Fruit fly (Drosophila melanogaster) whole organism, embryonic: ENCODE results near the gene CG10211.
A peak's percentile ranks its signal among the peaks of the same experiment; 100 is the strongest.

Experiments used
- Antp ChIP-seq: fragments of 200-800 bp; sonication (Bioruptor generic); optimal IDR thresholded peaks from 3 replicates; lab custom pipeline; 2016; ENCODE audit warnings: missing biosample characterization, missing genetic modification characterization
- CG10543 ChIP-seq: fragments of 200-800 bp; sonication (Bioruptor generic); optimal IDR thresholded peaks from 3 replicates; lab custom pipeline; 2017; ENCODE audit warnings: missing biosample characterization, mild to moderate bottlenecking, missing genetic modification characterization, moderate library complexity
- CG12071 ChIP-seq: fragments of 200-800 bp; sonication (Bioruptor generic); optimal IDR thresholded peaks from 3 replicates; lab custom pipeline; 2018; ENCODE audit warnings: missing biosample characterization, mild to moderate bottlenecking, missing genetic modification characterization
- CG13287 ChIP-seq: fragments of 200-800 bp; sonication (Bioruptor generic); IDR thresholded peaks from 2 replicates; pipeline ENCODE4 v1.3.6; 2022; ENCODE audit warnings: missing biosample characterization, missing genetic modification characterization; ENCODE audit not compliant: partially characterized antibody
- CG15073 ChIP-seq: fragments of 200-800 bp; sonication (Bioruptor generic); optimal IDR thresholded peaks from 2 replicates; lab custom pipeline; 2016; ENCODE audit warnings: missing biosample characterization, missing genetic modification characterization
- CG15601 ChIP-seq: fragments of 200-800 bp; sonication (Bioruptor generic); optimal IDR thresholded peaks from 3 replicates; lab custom pipeline; 2019; ENCODE audit warnings: missing biosample characterization, mild to moderate bottlenecking, missing genetic modification characterization, moderate library complexity
- CG1603 ChIP-seq: fragments of 200-800 bp; sonication (Bioruptor generic); optimal IDR thresholded peaks from 2 replicates; lab custom pipeline; 2019; ENCODE audit warnings: missing biosample characterization, mild to moderate bottlenecking, missing genetic modification characterization, moderate library complexity
- CG17359 ChIP-seq: fragments of 200-800 bp; sonication (Bioruptor generic); optimal IDR thresholded peaks from 3 replicates; lab custom pipeline; 2018; ENCODE audit warnings: missing biosample characterization, mild to moderate bottlenecking, missing genetic modification characterization, moderate library complexity
- CG17361 ChIP-seq: fragments of 200-800 bp; sonication (Bioruptor generic); IDR thresholded peaks from 3 replicates; pipeline ENCODE4 v1.3.6; 2022; ENCODE audit warnings: missing biosample characterization, missing genetic modification characterization
- CG17802 ChIP-seq: fragments of 200-800 bp; sonication (Bioruptor generic); optimal IDR thresholded peaks from 2 replicates; lab custom pipeline; 2018; ENCODE audit warnings: missing biosample characterization, mild to moderate bottlenecking, missing genetic modification characterization, moderate library complexity
- CG18619 ChIP-seq: fragments of 200-800 bp; sonication (Bioruptor generic); optimal IDR thresholded peaks from 3 replicates; lab custom pipeline; 2017; ENCODE audit warnings: missing biosample characterization, mild to moderate bottlenecking, missing genetic modification characterization
- CG2116 ChIP-seq: fragments of 200-800 bp; sonication (Bioruptor generic); optimal IDR thresholded peaks from 3 replicates; lab custom pipeline; 2018; ENCODE audit warnings: missing biosample characterization, mild to moderate bottlenecking, missing genetic modification characterization
- CG2129 ChIP-seq: fragments of 200-800 bp; sonication (Bioruptor generic); IDR thresholded peaks from 2 replicates; pipeline ENCODE4 v1.3.6; 2022; ENCODE audit warnings: missing biosample characterization, missing genetic modification characterization; ENCODE audit not compliant: partially characterized antibody
- CG31388 ChIP-seq: fragments of 200-800 bp; sonication (Bioruptor generic); optimal IDR thresholded peaks from 2 replicates; lab custom pipeline; 2016; ENCODE audit warnings: missing biosample characterization, missing genetic modification characterization
- CG34224 ChIP-seq: fragments of 200-800 bp; sonication (Bioruptor generic); IDR thresholded peaks from 3 replicates; pipeline ENCODE4 v1.3.6; 2022; ENCODE audit warnings: missing biosample characterization, missing genetic modification characterization; ENCODE audit not compliant: partially characterized antibody
- CG4360 ChIP-seq: fragments of 200-800 bp; sonication (Bioruptor generic); IDR thresholded peaks from 2 replicates; pipeline ENCODE4 v1.3.6; 2022; ENCODE audit warnings: missing biosample characterization, missing genetic modification characterization
- CG4854 ChIP-seq: fragments of 200-800 bp; sonication (Bioruptor generic); optimal IDR thresholded peaks from 2 replicates; lab custom pipeline; 2016; ENCODE audit warnings: missing biosample characterization, missing genetic modification characterization, inconsistent platforms
- CG5953 ChIP-seq: fragments of 200-800 bp; sonication (Bioruptor generic); IDR thresholded peaks from 2 replicates; pipeline ENCODE4 v1.3.6; 2022; ENCODE audit warnings: missing biosample characterization, missing genetic modification characterization
- CG6689 ChIP-seq: fragments of 200-800 bp; sonication (Bioruptor generic); IDR thresholded peaks from 2 replicates; pipeline ENCODE4 v1.3.6; 2022; ENCODE audit warnings: missing biosample characterization, missing genetic modification characterization
- CG6791 ChIP-seq: fragments of 200-800 bp; sonication (Bioruptor generic); IDR thresholded peaks from 3 replicates; pipeline ENCODE4 v1.3.6; 2022; ENCODE audit warnings: missing biosample characterization, missing genetic modification characterization; ENCODE audit not compliant: partially characterized antibody
- CG7357 ChIP-seq: fragments of 200-800 bp; sonication (Bioruptor generic); IDR thresholded peaks from 3 replicates; pipeline ENCODE4 v1.3.6; 2022; ENCODE audit warnings: missing biosample characterization, missing genetic modification characterization
- CG8388 ChIP-seq: fragments of 200-800 bp; sonication (Bioruptor generic); optimal IDR thresholded peaks from 2 replicates; lab custom pipeline; 2019; ENCODE audit warnings: missing biosample characterization, mild to moderate bottlenecking, missing genetic modification characterization, moderate library complexity
- Dbx ChIP-seq: fragments of 200-800 bp; sonication (Bioruptor generic); IDR thresholded peaks from 3 replicates; pipeline ENCODE4 v1.3.6; 2022; ENCODE audit warnings: missing biosample characterization, missing genetic modification characterization
- ERR ChIP-seq: fragments of 200-800 bp; sonication (Bioruptor generic); optimal IDR thresholded peaks from 2 replicates; lab custom pipeline; 2016; ENCODE audit warnings: missing biosample characterization, missing genetic modification characterization
- Eip74EF ChIP-seq, 2 experiments: fragments of 200-800 bp in 1 of 2; fragments of >200 bp in 1 of 2; sonication (Bioruptor generic) in 1 of 2; optimal IDR thresholded peaks; 2 replicates each; lab custom pipeline; 2017 to 2019; ENCODE audit warnings: missing biosample characterization in 2 of 2, missing genetic modification characterization in 2 of 2, mild to moderate bottlenecking in 1 of 2, moderate library complexity in 1 of 2
- H2.0 ChIP-seq: fragments of 200-800 bp; sonication (Bioruptor generic); IDR thresholded peaks from 2 replicates; pipeline ENCODE4 v1.3.6; 2022; ENCODE audit warnings: missing biosample characterization, missing genetic modification characterization
- HmgD ChIP-seq: fragments of 200-800 bp; sonication (Bioruptor generic); optimal IDR thresholded peaks from 3 replicates; lab custom pipeline; 2016; ENCODE audit warnings: missing biosample characterization, missing genetic modification characterization
- Hmx ChIP-seq: fragments of 200-800 bp; sonication (Bioruptor generic); optimal IDR thresholded peaks from 2 replicates; lab custom pipeline; 2016; ENCODE audit warnings: missing biosample characterization, missing genetic modification characterization
- MBD-R2 ChIP-seq: fragments of 200-800 bp; sonication (Bioruptor generic); IDR thresholded peaks from 2 replicates; pipeline ENCODE4 v1.3.6; 2022; ENCODE audit warnings: missing biosample characterization, missing genetic modification characterization
- NFAT ChIP-seq: fragments of 200-800 bp; sonication (Bioruptor generic); IDR thresholded peaks from 2 replicates; pipeline ENCODE4 v1.3.6; 2022; ENCODE audit warnings: missing biosample characterization, missing genetic modification characterization
- Opbp ChIP-seq: fragments of 200-800 bp; sonication (Bioruptor generic); IDR thresholded peaks from 3 replicates; pipeline ENCODE4 v1.3.6; 2022; ENCODE audit warnings: missing biosample characterization, missing genetic modification characterization; ENCODE audit not compliant: partially characterized antibody
- Rfx ChIP-seq: fragments of 200-800 bp; sonication (Bioruptor generic); IDR thresholded peaks from 2 replicates; pipeline ENCODE4 v1.3.6; 2022; ENCODE audit warnings: missing biosample characterization, missing genetic modification characterization
- Stat92E ChIP-seq, 3 experiments: fragments of >200 bp in 2 of 3; fragments of 200-800 bp in 1 of 3; sonication (Bioruptor generic) in 1 of 3; optimal IDR thresholded peaks; 2 replicates each; lab custom pipeline; 2017 to 2019; ENCODE audit warnings: missing biosample characterization in 3 of 3, missing genetic modification characterization in 3 of 3, mild to moderate bottlenecking in 1 of 3, moderate library complexity in 1 of 3
- ab ChIP-seq: fragments of 200-800 bp; sonication (Bioruptor generic); optimal IDR thresholded peaks from 2 replicates; lab custom pipeline; 2016; ENCODE audit warnings: missing biosample characterization, missing genetic modification characterization
- ato ChIP-seq: fragments of 200-800 bp; sonication (Bioruptor generic); IDR thresholded peaks from 2 replicates; pipeline ENCODE4 v1.3.6; 2022; ENCODE audit warnings: missing biosample characterization, missing genetic modification characterization; ENCODE audit not compliant: partially characterized antibody
- bowl ChIP-seq: fragments of 200-800 bp; sonication (Bioruptor generic); IDR thresholded peaks from 2 replicates; pipeline ENCODE4 v1.3.6; 2022; ENCODE audit warnings: missing biosample characterization, missing genetic modification characterization
- cg ChIP-seq: fragments of 200-800 bp; sonication (Bioruptor generic); optimal IDR thresholded peaks from 3 replicates; lab custom pipeline; 2019; ENCODE audit warnings: missing biosample characterization, mild to moderate bottlenecking, missing genetic modification characterization, moderate library complexity
- croc ChIP-seq: fragments of 200-800 bp; sonication (Bioruptor generic); conservative IDR thresholded peaks from 3 replicates; pipeline ENCODE4 v1.3.6; 2022; ENCODE audit warnings: missing biosample characterization, missing genetic modification characterization
- dmrt99B ChIP-seq: fragments of 200-800 bp; sonication (Bioruptor generic); optimal IDR thresholded peaks from 2 replicates; lab custom pipeline; 2018; ENCODE audit warnings: missing biosample characterization, mild to moderate bottlenecking, missing genetic modification characterization, moderate library complexity
- fru ChIP-seq: fragments of >200 bp; optimal IDR thresholded peaks from 2 replicates; lab custom pipeline; 2017
- gro ChIP-seq: fragments of 200-800 bp; sonication (Bioruptor generic); optimal IDR thresholded peaks from 2 replicates; lab custom pipeline; 2016; ENCODE audit warnings: missing biosample characterization, missing genetic modification characterization
- jing ChIP-seq: fragments of 200-800 bp; sonication (Bioruptor generic); optimal IDR thresholded peaks from 2 replicates; lab custom pipeline; 2018; ENCODE audit warnings: missing biosample characterization, mild to moderate bottlenecking, missing genetic modification characterization
- lmd ChIP-seq: fragments of 200-800 bp; sonication (Bioruptor generic); IDR thresholded peaks from 2 replicates; pipeline ENCODE4 v1.3.6; 2022; ENCODE audit warnings: missing biosample characterization, missing genetic modification characterization
- nau ChIP-seq: fragments of 200-800 bp; sonication (Bioruptor generic); optimal IDR thresholded peaks from 3 replicates; lab custom pipeline; 2017; ENCODE audit warnings: missing biosample characterization, mild to moderate bottlenecking, missing genetic modification characterization, missing genetic modification reagents
- pum ChIP-seq: fragments of 200-800 bp; sonication (Bioruptor generic); optimal IDR thresholded peaks from 2 replicates; lab custom pipeline; 2016; ENCODE audit warnings: missing biosample characterization, missing genetic modification characterization
- run ChIP-seq: fragments of 200-800 bp; sonication (Bioruptor generic); optimal IDR thresholded peaks from 3 replicates; lab custom pipeline; 2018; ENCODE audit warnings: missing biosample characterization, mild to moderate bottlenecking, missing genetic modification characterization
- shn ChIP-seq: fragments of 200-800 bp; sonication (Bioruptor generic); optimal IDR thresholded peaks from 3 replicates; lab custom pipeline; 2016; ENCODE audit warnings: missing biosample characterization, missing genetic modification characterization
- ssp ChIP-seq: fragments of 200-800 bp; sonication (Bioruptor generic); IDR thresholded peaks from 2 replicates; pipeline ENCODE4 v1.3.6; 2022; ENCODE audit warnings: missing biosample characterization, missing genetic modification characterization
- tgo ChIP-seq: fragments of 200-800 bp; sonication (Bioruptor generic); IDR thresholded peaks from 3 replicates; pipeline ENCODE4 v1.3.6; 2022; ENCODE audit warnings: missing biosample characterization, missing genetic modification characterization
- ttk ChIP-seq: fragments of 200-800 bp; sonication (Bioruptor generic); IDR thresholded peaks from 2 replicates; pipeline ENCODE4 v2.1.2; 2022; ENCODE audit warnings: missing biosample characterization, missing genetic modification characterization
- vvl ChIP-seq: fragments of 200-800 bp; sonication (Bioruptor generic); IDR thresholded peaks from 2 replicates; pipeline ENCODE4 v1.3.6; 2022; ENCODE audit warnings: missing biosample characterization, missing genetic modification characterization

The CG10211 gene

dm6 chr2L:18477455-18477854 is 39.8 kb upstream of the CG10211 start (continued):
- TF ChIP-seq CG17802 (tag; lab: Kevin White, UChicago) (peak; percentile 45), gro (GFP tag; lab: Kevin White, UChicago) (no peak), CG7357 (GFP tag; lab: Robert Waterston, UW) (peak; percentile 82), Dbx (GFP tag; lab: Robert Waterston, UW) (peak; percentile 85), CG15073 (GFP tag; lab: Kevin White, UChicago) (peak; percentile 39), CG2116 (GFP tag; lab: Kevin White, UChicago) (peak; percentile 64), Stat92E (GFP tag; optimal IDR thresholded peaks at IDR 0.05; lab: Kevin White, UChicago) (peak in 1 of 3 experiments; percentile 98), CG8388 (GFP tag; lab: Kevin White, UChicago) (peak; percentile 95), CG6689 (GFP tag; lab: Robert Waterston, UW) (peak; percentile 91), CG13287 (GFP tag; lab: Robert Waterston, UW) (no peak), Antp (GFP tag; lab: Kevin White, UChicago) (no peak), pum (GFP tag; lab: Kevin White, UChicago) (peak; percentile 33), ato (GFP tag; lab: Robert Waterston, UW) (no peak), CG34224 (GFP tag; lab: Robert Waterston, UW) (no peak), CG18619 (GFP tag; lab: Kevin White, UChicago) (peak; percentile 81), CG4360 (GFP tag; lab: Robert Waterston, UW) (peak; percentile 73), ssp (GFP tag; lab: Robert Waterston, UW) (peak; percentile 85), ab (no peak), HmgD (GFP tag; lab: Kevin White, UChicago) (no peak), run (tag; lab: Kevin White, UChicago) (peak; percentile 80), CG5953 (GFP tag; lab: Robert Waterston, UW) (no peak; the same call in 1 of the 2 replicates), CG17361 (GFP tag; lab: Robert Waterston, UW) (peak; percentile 94), CG6791 (GFP tag; lab: Robert Waterston, UW) (no peak), Opbp (GFP tag; lab: Robert Waterston, UW) (no peak), tgo (peak; percentile 93), Rfx (GFP tag; lab: Robert Waterston, UW) (no peak), H2.0 (peak; percentile 86), shn (GFP tag; lab: Kevin White, UChicago) (peak; percentile 5), vvl (peak; percentile 97), dmrt99B (tag; lab: Kevin White, UChicago) (peak; percentile 94), jing (GFP tag; lab: Kevin White, UChicago) (peak; percentile 63), bowl (GFP tag; lab: Robert Waterston, UW) (peak; percentile 73; the same call in 1 of the 2 replicates), CG12071 (GFP tag; lab: Kevin White, UChicago) (peak; percentile 59), ERR (GFP tag; lab: Kevin White, UChicago) (no peak), CG2129 (GFP tag; lab: Robert Waterston, UW) (no peak), NFAT (peak; percentile 86; the same call in 1 of the 2 replicates), CG10543 (GFP tag; lab: Kevin White, UChicago) (no peak), CG1603 (tag; lab: Kevin White, UChicago) (peak; percentile 65), Eip74EF (GFP tag; optimal IDR thresholded peaks at IDR 0.05; lab: Kevin White, UChicago) (peak in 1 of 2 experiments; percentile 91), fru (lab: Kevin White, UChicago) (no peak), Hmx (GFP tag; lab: Kevin White, UChicago) (no peak), MBD-R2 (GFP tag; lab: Robert Waterston, UW) (peak; percentile 67), cg (peak; percentile 36), CG17359 (peak; percentile 91), croc (peak; percentile 90), nau (GFP tag; lab: Kevin White, UChicago) (peak; percentile 72), ttk (GFP tag; lab: Robert Waterston, UW) (peak; percentile 88), CG4854 (GFP tag; lab: Kevin White, UChicago) (peak; percentile 51), lmd (GFP tag; lab: Robert Waterston, UW) (peak; percentile 90), CG31388 (GFP tag; lab: Kevin White, UChicago) (peak; percentile 63), CG15601 (tag; lab: Kevin White, UChicago) (peak; percentile 96)
